Worm (Caenorhabditis elegans) whole organism, L3 larva: ENCODE data around the gene F45E1.5.

Experiments
- R02D3.7 ChIP-seq: fragments of 150-350 bp; optimal IDR thresholded peaks from 2 replicates; lab custom pipeline; 2014; ENCODE audit warnings: missing biosample characterization, missing genetic modification characterization
- aly-2 ChIP-seq: fragments of 150-350 bp; optimal IDR thresholded peaks from 2 replicates; lab custom pipeline; 2014; ENCODE audit warnings: missing biosample characterization, missing genetic modification characterization
- ama-1 ChIP-seq: fragments of 150-350 bp; optimal IDR thresholded peaks from 2 replicates; lab custom pipeline; 2018
- ceh-28 ChIP-seq: fragments of 150-350 bp; optimal IDR thresholded peaks from 2 replicates; lab custom pipeline; 2014; ENCODE audit warnings: missing biosample characterization, missing genetic modification reagents, missing genetic modification characterization
- daf-12 ChIP-seq: fragments of 150-350 bp; optimal IDR thresholded peaks from 2 replicates; lab custom pipeline; 2014; ENCODE audit warnings: missing biosample characterization, missing genetic modification reagents, missing genetic modification characterization
- egl-27 ChIP-seq: sonication (generic microtip); optimal IDR thresholded peaks from 4 replicates; lab custom pipeline; 2017; ENCODE audit warnings: missing biosample characterization, missing genetic modification reagents, missing genetic modification characterization
- elt-1 ChIP-seq: fragments of 150-350 bp; optimal IDR thresholded peaks from 2 replicates; lab custom pipeline; 2014; ENCODE audit warnings: missing biosample characterization, missing genetic modification characterization
- elt-2 ChIP-seq: sonication (generic microtip); optimal IDR thresholded peaks from 2 replicates; lab custom pipeline; 2016; ENCODE audit warnings: missing genetic modification reagents, mild to moderate bottlenecking, missing genetic modification characterization, missing compliant biosample characterization
- fkh-10 ChIP-seq: sonication (generic microtip); optimal IDR thresholded peaks from 2 replicates; lab custom pipeline; 2017; ENCODE audit warnings: missing biosample characterization, missing genetic modification reagents, missing genetic modification characterization
- fos-1 ChIP-seq: fragments of 150-350 bp; optimal IDR thresholded peaks from 2 replicates; lab custom pipeline; 2014; ENCODE audit warnings: missing biosample characterization, missing genetic modification characterization
- hmg-11 ChIP-seq: sonication (generic microtip); optimal IDR thresholded peaks from 2 replicates; lab custom pipeline; 2016; ENCODE audit warnings: missing genetic modification characterization, missing compliant biosample characterization
- jun-1 ChIP-seq: fragments of 150-350 bp; optimal IDR thresholded peaks from 2 replicates; lab custom pipeline; 2014; ENCODE audit warnings: missing biosample characterization, missing genetic modification reagents, missing genetic modification characterization
- lin-15B ChIP-seq: fragments of 150-350 bp; optimal IDR thresholded peaks from 2 replicates; lab custom pipeline; 2014; ENCODE audit warnings: missing biosample characterization, missing genetic modification characterization
- lin-39 ChIP-seq: fragments of 150-350 bp; optimal IDR thresholded peaks from 2 replicates; lab custom pipeline; 2018; ENCODE audit warnings: missing biosample characterization, missing genetic modification reagents, missing genetic modification characterization
- lsy-12 ChIP-seq: sonication (generic microtip); optimal IDR thresholded peaks from 2 replicates; lab custom pipeline; 2016; ENCODE audit warnings: mild to moderate bottlenecking, missing genetic modification characterization, missing compliant biosample characterization
- nfya-1 ChIP-seq: sonication (generic microtip); optimal IDR thresholded peaks from 2 replicates; lab custom pipeline; 2017; ENCODE audit warnings: missing genetic modification characterization, mild to moderate bottlenecking, missing compliant biosample characterization, antibody characterized with exemption, moderate library complexity; ENCODE audit not compliant: insufficient read depth
- nhr-12 ChIP-seq: fragments of 150-350 bp; optimal IDR thresholded peaks from 2 replicates; lab custom pipeline; 2014; ENCODE audit warnings: missing biosample characterization, missing genetic modification characterization
- nhr-23 ChIP-seq: fragments of 150-350 bp; optimal IDR thresholded peaks from 2 replicates; lab custom pipeline; 2014; ENCODE audit warnings: missing biosample characterization, missing genetic modification reagents, missing genetic modification characterization
- nhr-237 ChIP-seq: fragments of 150-350 bp; optimal IDR thresholded peaks from 2 replicates; lab custom pipeline; 2014; ENCODE audit warnings: missing biosample characterization, missing genetic modification characterization
- nhr-25 ChIP-seq: sonication (generic microtip); optimal IDR thresholded peaks from 2 replicates; lab custom pipeline; 2017; ENCODE audit warnings: missing biosample characterization, missing genetic modification characterization
- nhr-28 ChIP-seq: fragments of 150-350 bp; optimal IDR thresholded peaks from 2 replicates; lab custom pipeline; 2014; ENCODE audit warnings: missing biosample characterization, missing genetic modification characterization
- nhr-43 ChIP-seq: sonication (generic microtip); optimal IDR thresholded peaks from 2 replicates; lab custom pipeline; 2016; ENCODE audit warnings: mild to moderate bottlenecking, missing genetic modification characterization, missing compliant biosample characterization; ENCODE audit not compliant: poor library complexity, severe bottlenecking
- nhr-67 ChIP-seq: fragments of 150-350 bp; optimal IDR thresholded peaks from 2 replicates; lab custom pipeline; 2014; ENCODE audit warnings: missing biosample characterization, missing genetic modification characterization
- nhr-77 ChIP-seq: fragments of 150-350 bp; optimal IDR thresholded peaks from 2 replicates; lab custom pipeline; 2014; ENCODE audit warnings: missing biosample characterization, missing genetic modification characterization
- pha-4 ChIP-seq: fragments of 150-350 bp; optimal IDR thresholded peaks from 2 replicates; lab custom pipeline; 2014; ENCODE audit warnings: missing biosample characterization, missing genetic modification reagents, missing genetic modification characterization
- pqm-1 ChIP-seq: fragments of 150-350 bp; optimal IDR thresholded peaks from 2 replicates; lab custom pipeline; 2017; ENCODE audit warnings: missing biosample characterization, missing genetic modification characterization, inconsistent platforms
- sea-2 ChIP-seq: fragments of 150-350 bp; sonication (generic microtip); optimal IDR thresholded peaks from 4 replicates; lab custom pipeline; 2014; ENCODE audit warnings: missing biosample characterization, missing genetic modification reagents, missing genetic modification characterization
- skn-1 ChIP-seq: fragments of 150-350 bp; optimal IDR thresholded peaks from 2 replicates; lab custom pipeline; 2014; ENCODE audit warnings: missing biosample characterization, missing genetic modification characterization
- snpc-4 ChIP-seq: fragments of 150-350 bp; optimal IDR thresholded peaks from 2 replicates; lab custom pipeline; 2014; ENCODE audit warnings: missing biosample characterization, missing genetic modification characterization
- tbx-2 ChIP-seq: sonication (generic microtip); optimal IDR thresholded peaks from 2 replicates; lab custom pipeline; 2016; ENCODE audit warnings: mild to moderate bottlenecking, missing genetic modification characterization, missing compliant biosample characterization
- unc-39 ChIP-seq: sonication (generic microtip); optimal IDR thresholded peaks from 4 replicates; lab custom pipeline; 2017; ENCODE audit warnings: missing biosample characterization, missing genetic modification characterization
- unc-62 ChIP-seq: fragments of 150-350 bp; sonication (generic microtip); optimal IDR thresholded peaks from 4 replicates; lab custom pipeline; 2014; ENCODE audit warnings: missing biosample characterization, missing genetic modification reagents, missing genetic modification characterization
- zag-1 ChIP-seq: fragments of 150-350 bp; optimal IDR thresholded peaks from 2 replicates; lab custom pipeline; 2014; ENCODE audit warnings: missing biosample characterization, missing genetic modification characterization

The F45E1.5 gene

ce11 chrX:8022728-8023127, 46.2 kb downstream of the F45E1.5 start:
- TF ChIP-seq pha-4 (tag; lab: Kevin White, UChicago) (peak; percentile 54), nhr-237 (no peak), jun-1 (tag; lab: Kevin White, UChicago) (peak; percentile 73), pqm-1 (tag; lab: Kevin White, UChicago) (peak; percentile 79), tbx-2 (tag; lab: Kevin White, UChicago) (no peak), fos-1 (no peak), elt-2 (peak; percentile 86)

DNA sequence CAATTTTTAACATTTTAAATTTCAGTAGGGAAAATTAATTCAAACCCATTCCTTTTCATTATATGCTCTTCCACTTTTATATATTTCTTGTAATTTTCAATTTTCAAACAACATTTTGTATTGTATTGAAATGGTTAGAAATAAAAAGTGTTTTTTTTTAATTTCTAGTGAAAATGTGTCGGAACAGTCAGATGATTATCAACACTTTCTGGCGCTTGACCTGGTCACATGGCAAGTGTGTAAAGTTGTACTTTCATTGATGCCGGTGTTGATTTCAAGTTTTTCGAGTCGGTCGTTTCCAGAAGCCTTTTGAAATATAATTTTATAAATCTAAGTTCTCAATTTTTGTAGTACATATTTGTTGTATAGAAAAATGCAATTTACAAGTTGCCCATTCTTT, 50.2 kb downstream of the F45E1.5 start:
- TF ChIP-seq nhr-23 (tag; lab: Kevin White, UChicago) (peak; percentile 2), nfya-1 (peak; percentile 13), nhr-77 (tag; lab: Kevin White, UChicago) (no peak), pha-4 (tag; lab: Kevin White, UChicago) (peak; percentile 37), elt-1 (no peak), ama-1 (lab: Kevin White, UChicago) (no peak), R02D3.7 (tag; lab: Kevin White, UChicago) (no peak), sea-2 (GFP tag; lab: Kevin White, UChicago) (no peak), elt-2 (peak; percentile 37), nhr-43 (tag; lab: Kevin White, UChicago) (peak; percentile 35)
- TF ChIP-seq, all 47 proteins: peak for 5

- no peak for TF ChIP-seq fos-1
- no peak for TF ChIP-seq nfya-1
- no peak for TF ChIP-seq aly-2
- TF ChIP-seq nhr-28 (tag; lab: Kevin White, UChicago), result no peak
- no peak for TF ChIP-seq nhr-23 (tag; lab: Kevin White, UChicago)
- TF ChIP-seq nhr-67 (tag; lab: Kevin White, UChicago), result no peak
- TF ChIP-seq ceh-28, result no peak
- TF ChIP-seq pqm-1 (tag; lab: Kevin White, UChicago), result no peak
- no peak for TF ChIP-seq nhr-237
- TF ChIP-seq R02D3.7 (tag; lab: Kevin White, UChicago), result no peak
- no peak for TF ChIP-seq skn-1 (tag; lab: Kevin White, UChicago)
- no peak for TF ChIP-seq fkh-10 (GFP tag; lab: Kevin White, UChicago)
- no peak for TF ChIP-seq zag-1 (tag; lab: Kevin White, UChicago)
- TF ChIP-seq unc-62 (GFP tag; lab: Kevin White, UChicago), result no peak
These were observed 51.0 kb downstream of the F45E1.5 start for ce11 chrX:8027509-8027908.

DNA sequence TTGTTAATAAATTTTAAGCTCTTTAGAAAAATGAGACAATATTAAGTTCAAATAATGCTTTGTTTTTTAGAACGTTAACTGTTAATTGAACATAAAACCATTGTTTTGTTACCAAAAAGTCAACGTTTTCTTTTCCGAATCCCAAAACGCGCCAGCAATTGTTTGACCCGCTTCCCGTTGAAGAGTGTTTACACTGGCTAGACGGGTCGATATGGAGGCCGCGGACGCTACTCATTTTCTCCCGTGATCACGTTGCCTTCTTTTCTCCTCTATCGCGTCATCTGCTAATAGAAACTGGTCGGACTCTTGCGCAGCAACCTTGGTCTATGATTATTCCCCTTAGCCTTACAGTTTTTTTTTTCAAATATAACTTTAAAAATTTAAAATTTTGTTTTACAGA, 52.6 kb downstream of the F45E1.5 start, which contains the start of gene C34D10.1:
C34D10.1 (plus strand) TSS at position 400 of the 400 bp plus-strand sequence.
- TF ChIP-seq jun-1 (tag; lab: Kevin White, UChicago) (peak; percentile 66), ama-1 (lab: Kevin White, UChicago) (no peak), unc-39 (tag; lab: Kevin White, UChicago) (no peak), nhr-25 (tag; lab: Kevin White, UChicago) (peak; percentile 86), nhr-23 (tag; lab: Kevin White, UChicago) (peak; percentile 87), daf-12 (no peak), elt-2 (peak; percentile 5), lsy-12 (tag; lab: Kevin White, UChicago) (peak; percentile 22), hmg-11 (tag; lab: Kevin White, UChicago) (peak; percentile 51), pha-4 (tag; lab: Kevin White, UChicago) (peak; percentile 90), fos-1 (no peak), tbx-2 (tag; lab: Kevin White, UChicago) (peak; percentile 50), lin-15B (tag; lab: Kevin White, UChicago) (peak; percentile 50), ceh-28 (peak; percentile 81), nfya-1 (peak; percentile 61), lin-39 (tag; lab: Kevin White, UChicago) (peak; percentile 47), snpc-4 (tag; lab: Kevin White, UChicago) (peak; percentile 56), egl-27 (tag; lab: Kevin White, UChicago) (peak; percentile 56)

DNA sequence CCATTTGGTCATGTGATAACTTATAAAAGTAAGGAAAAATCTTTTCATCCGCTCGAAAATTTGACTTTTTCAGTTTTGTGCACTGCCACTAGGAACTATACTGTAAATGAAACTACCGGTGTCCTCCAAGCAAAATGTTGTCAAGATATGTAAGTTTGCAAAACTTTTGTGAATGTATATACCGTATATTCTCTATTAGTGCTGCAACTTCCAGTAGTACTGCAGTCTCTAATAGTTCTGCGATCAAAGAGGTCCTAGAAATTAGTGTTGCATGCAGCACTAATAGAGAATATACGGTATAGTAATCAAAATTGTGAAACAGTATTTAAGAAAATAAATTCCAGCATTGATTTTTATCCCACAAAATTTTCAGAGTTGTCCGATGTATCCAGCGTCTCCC, 53.5 kb downstream of the F45E1.5 start:
- TF ChIP-seq lin-39 (tag; lab: Kevin White, UChicago), result no peak
- no peak for TF ChIP-seq nhr-237
- TF ChIP-seq nhr-43 (tag; lab: Kevin White, UChicago), result no peak
- no peak for TF ChIP-seq nhr-12 (tag; lab: Kevin White, UChicago)
